Worm (Caenorhabditis elegans): ENCODE results near the gene ZK105.12.
"Not testable (repeated sequence)": the region's sequence is repeated elsewhere in the genome, so short reads cannot be mapped to it uniquely, and the experiment has no call there.

The ZK105.12 gene

ce11 chrV:7703536-7703935, 12.4 kb downstream of the ZK105.12 start, which contains the start of gene srsx-40:
Gene srsx-40 (minus strand): TSS chrV:7703636.
- TF ChIP-seq hsf-1 (GFP tag; IDR thresholded peaks at IDR 0.05); ama-1 (optimal IDR thresholded peaks at IDR 0.05); ama-1 (GFP tag; optimal IDR thresholded peaks at IDR 0.05); attf-3 (GFP tag; conservative IDR thresholded peaks at IDR 0.05): not testable (repeated sequence)

ce11 chrV:7696842-7697241, 19.1 kb downstream of the ZK105.12 start, which contains the start of gene ZK105.3:
Gene ZK105.3 (plus strand): TSS chrV:7697142.
- TF ChIP-seq egl-44 (GFP tag; IDR thresholded peaks at IDR 0.05) (no peak), madf-8 (GFP tag; conservative IDR thresholded peaks at IDR 0.05) (no peak), Y53F4B.3 (GFP tag; IDR thresholded peaks at IDR 0.05) (no peak), B0261.1 (tag; optimal IDR thresholded peaks at IDR 0.05) (no peak), attf-6 (GFP tag; IDR thresholded peaks at IDR 0.05) (no peak), F57A8.1 (GFP tag; optimal IDR thresholded peaks at IDR 0.05) (no peak), cebp-1 (GFP tag; IDR thresholded peaks at IDR 0.05) (no peak), cebp-1 (tag; optimal IDR thresholded peaks at IDR 0.05) (no peak), lin-54 (GFP tag; optimal IDR thresholded peaks at IDR 0.05) (no peak), B0019.2 (GFP tag; conservative IDR thresholded peaks at IDR 0.05) (no peak), ceh-58 (GFP tag; IDR thresholded peaks at IDR 0.05) (no peak), Y95B8A.8 (GFP tag; IDR thresholded peaks at IDR 0.05) (no peak), rec-8 (tag; optimal IDR thresholded peaks at IDR 0.05) (no peak), ztf-25 (GFP tag; IDR thresholded peaks at IDR 0.05) (no peak), snpc-1.1 (tag; optimal IDR thresholded peaks at IDR 0.05; ENCODE audit: insufficient read depth) (no peak), snpc-3.4 (tag; optimal IDR thresholded peaks at IDR 0.05) (no peak), ztf-18 (tag; optimal IDR thresholded peaks at IDR 0.05) (no peak), tlf-1 (GFP tag; optimal IDR thresholded peaks at IDR 0.05) (no peak), sptf-2 (GFP tag; optimal IDR thresholded peaks at IDR 0.05) (no peak), mxl-1 (tag; optimal IDR thresholded peaks at IDR 0.05) (no peak), mes-4 (tag; optimal IDR thresholded peaks at IDR 0.05) (no peak)

- TF ChIP-seq rcor-1 (GFP tag; IDR thresholded peaks at IDR 0.05): no peak
- TF ChIP-seq ama-1 (optimal IDR thresholded peaks at IDR 0.05): no peak
- TF ChIP-seq ama-1 (GFP tag; optimal IDR thresholded peaks at IDR 0.05): no peak
- no peak for TF ChIP-seq ceh-100 (GFP tag; IDR thresholded peaks at IDR 0.05)
- no peak for TF ChIP-seq nhr-90 (tag; optimal IDR thresholded peaks at IDR 0.05)
- no peak for TF ChIP-seq C17E4.6 (GFP tag; IDR thresholded peaks at IDR 0.05)
- no peak for TF ChIP-seq rpc-1 (optimal IDR thresholded peaks at IDR 0.05)
- TF ChIP-seq rpc-1 (tag; optimal IDR thresholded peaks at IDR 0.05): no peak
Observed at ce11 chrV:7693394-7693793, 22.5 kb downstream of the ZK105.12 start, which contains the start of gene C12D5.10. Gene C12D5.10 (minus strand): TSS chrV:7693494.

- TF ChIP-seq tbp1 (GFP tag; optimal IDR thresholded peaks at IDR 0.05): no peak
- no peak for TF ChIP-seq cebp-1 (GFP tag; IDR thresholded peaks at IDR 0.05)
- no peak for TF ChIP-seq cebp-1 (tag; optimal IDR thresholded peaks at IDR 0.05)
- TF ChIP-seq K12H6.12 (tag; optimal IDR thresholded peaks at IDR 0.05): no peak
- TF ChIP-seq fkh-3 (tag; optimal IDR thresholded peaks at IDR 0.05): no peak
- TF ChIP-seq ccch-3 (GFP tag; optimal IDR thresholded peaks at IDR 0.05): no peak
- TF ChIP-seq unc-130 (GFP tag; optimal IDR thresholded peaks at IDR 0.05): no peak
- TF ChIP-seq nhr-90 (tag; optimal IDR thresholded peaks at IDR 0.05): no peak
Observed at ce11 chrV:7690637-7691036, 25.3 kb downstream of the ZK105.12 start.

Data from whole organism, young adult.